Fruit fly (Drosophila melanogaster): ENCODE data around the gene dnd.

The dnd gene

DNA sequence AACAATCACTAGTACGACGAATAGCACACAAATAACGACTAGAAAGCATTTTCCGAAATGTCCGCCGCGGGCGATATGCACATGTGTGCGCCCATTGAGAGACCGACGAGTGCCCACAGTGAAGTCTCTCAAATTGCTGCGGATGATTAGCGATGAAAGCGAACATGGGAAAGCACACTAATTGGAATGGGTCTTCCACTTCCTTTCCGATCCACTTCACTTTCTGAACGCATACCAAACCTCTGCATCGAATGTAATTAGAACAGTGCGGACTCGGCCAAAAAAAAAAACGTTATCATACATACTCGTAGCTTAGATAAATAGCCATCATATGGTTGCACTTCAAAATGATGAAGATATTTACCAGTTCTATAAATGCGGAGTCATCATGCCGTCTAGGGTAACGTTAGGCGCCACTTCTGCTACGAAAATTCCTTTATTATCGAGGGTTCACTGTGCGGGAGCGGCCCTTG lies 37.1 kb downstream of the dnd start (continued):
- TF ChIP-seq CG8281 (tag; optimal IDR thresholded peaks at IDR 0.05) (peak; percentile 6), Hr51 (GFP tag; optimal IDR thresholded peaks at IDR 0.05) (peak; percentile 34 to 38), Antp (GFP tag; optimal IDR thresholded peaks at IDR 0.05) (peak; percentile 57), salm (tag; optimal IDR thresholded peaks at IDR 0.05) (no peak), CG10654 (GFP tag; optimal IDR thresholded peaks at IDR 0.05) (no peak), disco-r (GFP tag; optimal IDR thresholded peaks at IDR 0.05) (no peak), p53 (GFP tag; optimal IDR thresholded peaks at IDR 0.05) (no peak), NfI (GFP tag; optimal IDR thresholded peaks at IDR 0.05) (peak; percentile 8), vvl (GFP tag; IDR thresholded peaks at IDR 0.05) (peak; percentile 53; the same call in 1 of the 2 replicates), crp (GFP tag; optimal IDR thresholded peaks at IDR 0.05) (no peak), Bteb2 (GFP tag; optimal IDR thresholded peaks at IDR 0.05) (no peak), phol (tag; optimal IDR thresholded peaks at IDR 0.05) (peak; percentile 43), Hr3 (GFP tag; optimal IDR thresholded peaks at IDR 0.05) (peak; percentile 11), Myb (GFP tag; optimal IDR thresholded peaks at IDR 0.05) (no peak), CG1647 (GFP tag; optimal IDR thresholded peaks at IDR 0.05) (no peak), pb (GFP tag; optimal IDR thresholded peaks at IDR 0.05) (peak; percentile 61), en (GFP tag; optimal IDR thresholded peaks at IDR 0.05) (no peak), CG15479 (GFP tag; optimal IDR thresholded peaks at IDR 0.05) (no peak), prd (optimal IDR thresholded peaks at IDR 0.05) (no peak), prd (GFP tag; IDR thresholded peaks at IDR 0.05) (peak; percentile 55; the same call in 1 of the 3 replicates), chinmo (GFP tag; IDR thresholded peaks at IDR 0.05; ENCODE audit: partially characterized antibody) (no peak), Hr39 (optimal IDR thresholded peaks at IDR 0.05) (no peak), CG17568 (GFP tag; optimal IDR thresholded peaks at IDR 0.05) (no peak), cwo (GFP tag; optimal IDR thresholded peaks at IDR 0.05) (peak; percentile 23), CG11085 (GFP tag; IDR thresholded peaks at IDR 0.05) (no peak), dpn (GFP tag; optimal IDR thresholded peaks at IDR 0.05) (peak; percentile 36 to 62), CG2116 (GFP tag; optimal IDR thresholded peaks at IDR 0.05) (peak; percentile 10), fu2 (GFP tag; optimal IDR thresholded peaks at IDR 0.05) (no peak), maf-S (GFP tag; optimal IDR thresholded peaks at IDR 0.05) (no peak), CG6272 (GFP tag; IDR thresholded peaks at IDR 0.05) (0 out of 2 replicates have a peak, but pooled peaks have one; percentile 12), cg (GFP tag; optimal IDR thresholded peaks at IDR 0.05) (peak; percentile 18), CG17912 (GFP tag; optimal IDR thresholded peaks at IDR 0.05) (no peak), CG1603 (tag; optimal IDR thresholded peaks at IDR 0.05) (peak; percentile 38), Adf1 (GFP tag; IDR thresholded peaks at IDR 0.05) (no peak), gt (GFP tag; IDR thresholded peaks at IDR 0.05) (no peak), CG2129 (GFP tag; IDR thresholded peaks at IDR 0.05; ENCODE audit: partially characterized antibody) (no peak), CrebB (tag; optimal IDR thresholded peaks at IDR 0.05) (no peak), CG33213 (GFP tag; optimal IDR thresholded peaks at IDR 0.05) (no peak), NC2β (GFP tag; optimal IDR thresholded peaks at IDR 0.05) (peak; percentile 60), HLH54F (GFP tag; optimal IDR thresholded peaks at IDR 0.05) (peak; percentile 37), ftz-f1 (GFP tag; optimal IDR thresholded peaks at IDR 0.05) (no peak), Jarid2 (GFP tag; optimal IDR thresholded peaks at IDR 0.05) (no peak), Ets65A (GFP tag) (peak; percentile 89), emc (GFP tag; optimal IDR thresholded peaks at IDR 0.05) (no peak), hth (optimal IDR thresholded peaks at IDR 0.05) (no peak), Drgx (GFP tag; IDR thresholded peaks at IDR 0.05) (no peak), CG6813 (GFP tag; optimal IDR thresholded peaks at IDR 0.05) (no peak), GATAe (GFP tag; conservative IDR thresholded peaks at IDR 0.05) (no peak), CG11504 (tag; optimal IDR thresholded peaks at IDR 0.05) (peak; percentile 37), CG42726 (GFP tag; IDR thresholded peaks at IDR 0.05; ENCODE audit: partially characterized antibody) (no peak), Ada2b (GFP tag; IDR thresholded peaks at IDR 0.05) (0 out of 2 replicates have a peak, but pooled peaks have one; percentile 18)

Data from whole organism, embryonic.